Fruit fly (Drosophila melanogaster): ENCODE measurements around the gene CG5676.

DNA sequence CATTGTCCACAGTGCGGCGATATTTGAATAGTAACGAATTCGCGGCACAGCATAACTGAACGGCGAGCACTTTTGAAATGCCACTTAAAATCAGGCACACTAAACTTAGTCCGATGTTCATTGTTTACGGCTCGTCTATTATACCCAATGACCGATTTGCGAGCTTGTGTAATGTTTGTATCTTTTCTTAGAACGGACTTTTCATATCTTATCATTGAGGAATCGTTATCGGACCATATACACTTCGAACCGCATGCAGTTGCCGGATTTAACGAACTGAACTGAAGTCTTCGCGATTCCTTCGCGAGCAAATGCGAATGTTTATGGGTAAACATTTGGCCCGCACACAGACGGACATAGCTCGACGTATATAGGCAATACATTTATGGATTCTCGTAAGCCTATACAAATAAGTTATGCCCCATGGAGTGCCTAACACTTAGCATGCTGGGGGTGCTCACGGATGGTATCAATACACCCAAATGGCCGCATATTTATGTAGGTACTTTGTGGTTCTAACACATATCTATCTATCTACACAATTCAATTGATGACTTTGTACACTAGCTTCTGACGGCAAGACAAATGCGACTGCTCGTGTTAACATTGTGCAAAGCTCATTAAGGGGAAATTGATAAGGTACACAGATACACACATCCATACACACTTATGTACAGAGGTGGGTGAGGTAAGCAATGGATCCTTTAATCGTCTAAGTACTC lies 17.8 kb downstream of the CG5676 start, which contains the start of gene mthl15:
- no peak for TF ChIP-seq lola (GFP tag; optimal IDR thresholded peaks at IDR 0.05)
- TF ChIP-seq psq (GFP tag; optimal IDR thresholded peaks at IDR 0.05) = no peak
- no peak for TF ChIP-seq sage (GFP tag; optimal IDR thresholded peaks at IDR 0.05)

Data from whole organism, wandering third instar larva.